Worm (Caenorhabditis elegans) whole organism, young adult: ENCODE results near the gene srw-29.

Experiments used
- B0035.1 ChIP-seq: sonication (generic microtip); optimal IDR thresholded peaks from 2 replicates; lab custom pipeline; 2016; ENCODE audit warnings: missing genetic modification characterization, mild to moderate bottlenecking, missing compliant biosample characterization, missing genotype, missing genetic modification reagents
- C06A6.2 ChIP-seq: fragments of 200-800 bp; sonication (Bioruptor generic); conservative IDR thresholded peaks from 2 replicates; pipeline ENCODE4 v1.3.6; 2022; ENCODE audit warnings: missing genetic modification characterization, missing compliant biosample characterization
- C17E4.6 ChIP-seq: fragments of 200-800 bp; sonication (Bioruptor generic); IDR thresholded peaks from 2 replicates; pipeline ENCODE4 v1.3.6; 2022; ENCODE audit warnings: missing genetic modification reagents, missing genetic modification characterization, missing compliant biosample characterization
- F10E7.11 ChIP-seq: sonication (generic microtip); optimal IDR thresholded peaks from 2 replicates; lab custom pipeline; 2017; ENCODE audit warnings: mild to moderate bottlenecking, missing genetic modification characterization, moderate library complexity, missing compliant biosample characterization
- F52B5.7 ChIP-seq: sonication (generic microtip); optimal IDR thresholded peaks from 2 replicates; lab custom pipeline; 2016; ENCODE audit warnings: mild to moderate bottlenecking, missing genetic modification characterization, missing compliant biosample characterization
- F55B11.4 ChIP-seq: sonication (generic microtip); optimal IDR thresholded peaks from 2 replicates; lab custom pipeline; 2016; ENCODE audit warnings: missing compliant biosample characterization, missing genetic modification characterization, borderline replicate concordance; ENCODE audit not compliant: insufficient read depth
- F57A8.1 ChIP-seq: fragments of 200-800 bp; sonication (Bioruptor generic); optimal IDR thresholded peaks from 2 replicates; lab custom pipeline; 2018; ENCODE audit warnings: mild to moderate bottlenecking, missing genetic modification characterization, moderate library complexity, missing compliant biosample characterization
- K11D2.4 ChIP-seq: fragments of 200-800 bp; sonication (Bioruptor generic); IDR thresholded peaks from 2 replicates; pipeline ENCODE4 v1.3.6; 2022; ENCODE audit warnings: missing genetic modification reagents, missing genetic modification characterization, missing compliant biosample characterization
- Y53F4B.3 ChIP-seq: fragments of 200-800 bp; sonication (Bioruptor generic); IDR thresholded peaks from 2 replicates; pipeline ENCODE4 v1.3.6; 2022; ENCODE audit warnings: missing genetic modification reagents, missing genetic modification characterization, missing compliant biosample characterization
- Y53G8AR.9 ChIP-seq: fragments of 200-800 bp; sonication (Bioruptor generic); conservative IDR thresholded peaks from 2 replicates; pipeline ENCODE4 v1.3.6; 2022; ENCODE audit warnings: missing genetic modification reagents, missing genetic modification characterization, missing compliant biosample characterization
- Y67H2A.10 ChIP-seq: fragments of 200-800 bp; sonication (Bioruptor generic); conservative IDR thresholded peaks from 2 replicates; pipeline ENCODE4 v1.3.6; 2022; ENCODE audit warnings: missing genetic modification reagents, missing genetic modification characterization, missing compliant biosample characterization
- Y79H2A.3 ChIP-seq: fragments of 200-800 bp; sonication (Bioruptor generic); conservative IDR thresholded peaks from 2 replicates; pipeline ENCODE4 v1.3.6; 2022; ENCODE audit warnings: missing genetic modification reagents, missing genetic modification characterization, missing compliant biosample characterization
- athp-1 ChIP-seq: sonication (generic microtip); optimal IDR thresholded peaks from 2 replicates; lab custom pipeline; 2017; ENCODE audit warnings: mild to moderate bottlenecking, missing genetic modification characterization, missing compliant biosample characterization
- attf-6 ChIP-seq: fragments of 200-800 bp; sonication (Bioruptor generic); IDR thresholded peaks from 2 replicates; pipeline ENCODE4 v1.3.6; 2022; ENCODE audit warnings: missing genetic modification reagents, missing genetic modification characterization, missing compliant biosample characterization
- ccch-3 ChIP-seq: fragments of 200-800 bp; sonication (Bioruptor generic); optimal IDR thresholded peaks from 2 replicates; lab custom pipeline; 2018; ENCODE audit warnings: mild to moderate bottlenecking, missing genetic modification characterization, missing compliant biosample characterization
- cebp-2 ChIP-seq: fragments of 200-800 bp; sonication (Bioruptor generic); IDR thresholded peaks from 2 replicates; pipeline ENCODE4 v1.3.6; 2022; ENCODE audit warnings: missing genetic modification characterization, missing compliant biosample characterization
- ceh-27 ChIP-seq: fragments of 200-800 bp; sonication (Bioruptor generic); optimal IDR thresholded peaks from 2 replicates; lab custom pipeline; 2018; ENCODE audit warnings: mild to moderate bottlenecking, missing genetic modification characterization, moderate library complexity, missing compliant biosample characterization
- die-1 ChIP-seq: sonication (generic microtip); optimal IDR thresholded peaks from 2 replicates; lab custom pipeline; 2016; ENCODE audit warnings: missing genotype, mild to moderate bottlenecking, missing genetic modification characterization, missing compliant biosample characterization
- dox-1 ChIP-seq: fragments of 200-800 bp; sonication (Bioruptor generic); IDR thresholded peaks from 2 replicates; pipeline ENCODE4 v1.3.6; 2022; ENCODE audit warnings: missing genetic modification reagents, missing genetic modification characterization, missing compliant biosample characterization
- egl-44 ChIP-seq: fragments of 200-800 bp; sonication (Bioruptor generic); IDR thresholded peaks from 2 replicates; pipeline ENCODE4 v1.3.6; 2022; ENCODE audit warnings: missing genetic modification reagents, missing genetic modification characterization, missing compliant biosample characterization
- ekl-4 ChIP-seq: fragments of 200-800 bp; sonication (Bioruptor generic); IDR thresholded peaks from 2 replicates; pipeline ENCODE4 v1.3.6; 2022; ENCODE audit warnings: missing genetic modification reagents, missing genetic modification characterization, missing compliant biosample characterization
- ets-4 ChIP-seq: fragments of 200-800 bp; sonication (Bioruptor generic); optimal IDR thresholded peaks from 2 replicates; lab custom pipeline; 2018; ENCODE audit warnings: mild to moderate bottlenecking, missing genetic modification characterization, missing compliant biosample characterization
- him-1 ChIP-seq: sonication (generic microtip); optimal IDR thresholded peaks from 2 replicates; lab custom pipeline; 2016; ENCODE audit warnings: missing genotype, missing genetic modification reagents, missing genetic modification characterization, missing compliant biosample characterization
- hlh-12 ChIP-seq: sonication (generic microtip); optimal IDR thresholded peaks from 2 replicates; lab custom pipeline; 2016; ENCODE audit warnings: missing genetic modification characterization, missing compliant biosample characterization
- hlh-26 ChIP-seq: fragments of 200-800 bp; sonication (Bioruptor generic); conservative IDR thresholded peaks from 2 replicates; pipeline ENCODE4 v1.3.6; 2022; ENCODE audit warnings: missing genetic modification reagents, missing genetic modification characterization, missing compliant biosample characterization
- hmg-1.2 ChIP-seq: fragments of 200-800 bp; sonication (Bioruptor generic); IDR thresholded peaks from 2 replicates; pipeline ENCODE4 v1.3.6; 2022; ENCODE audit warnings: missing genetic modification reagents, missing genetic modification characterization, missing compliant biosample characterization
- hsf-1 ChIP-seq: fragments of 200-800 bp; sonication (Bioruptor generic); IDR thresholded peaks from 2 replicates; pipeline ENCODE4 v1.3.6; 2022; ENCODE audit warnings: missing genetic modification reagents, missing genetic modification characterization, missing compliant biosample characterization
- lag-1 ChIP-seq: fragments of 200-800 bp; sonication (Bioruptor generic); IDR thresholded peaks from 2 replicates; pipeline ENCODE4 v1.3.6; 2022; ENCODE audit warnings: missing genetic modification reagents, missing genetic modification characterization, missing compliant biosample characterization
- let-607 ChIP-seq, 2 experiments: fragments of 200-800 bp in 1 of 2; sonication (Bioruptor generic) in 1 of 2; sonication (generic microtip) in 1 of 2; optimal IDR thresholded peaks; 2 replicates each; lab custom pipeline; 2016 to 2018; ENCODE audit warnings: mild to moderate bottlenecking in 2 of 2, missing compliant biosample characterization in 2 of 2, missing genetic modification characterization in 2 of 2, moderate library complexity in 2 of 2, missing genotype in 1 of 2
- lin-26 ChIP-seq: fragments of 200-800 bp; sonication (Bioruptor generic); IDR thresholded peaks from 2 replicates; pipeline ENCODE4 v1.3.6; 2022; ENCODE audit warnings: missing genetic modification reagents, missing genetic modification characterization, missing compliant biosample characterization
- lin-54 ChIP-seq: fragments of 200-800 bp; sonication (Bioruptor generic); optimal IDR thresholded peaks from 2 replicates; lab custom pipeline; 2018; ENCODE audit warnings: mild to moderate bottlenecking, missing genetic modification characterization, missing compliant biosample characterization
- lir-1 ChIP-seq: fragments of 200-800 bp; sonication (Bioruptor generic); conservative IDR thresholded peaks from 2 replicates; pipeline ENCODE4 v1.3.6; 2022; ENCODE audit warnings: missing genetic modification reagents, missing genetic modification characterization, missing compliant biosample characterization
- lsl-1 ChIP-seq: fragments of 200-800 bp; sonication (Bioruptor generic); optimal IDR thresholded peaks from 2 replicates; lab custom pipeline; 2018; ENCODE audit warnings: mild to moderate bottlenecking, missing genetic modification characterization, moderate library complexity, missing compliant biosample characterization
- lsy-27 ChIP-seq: sonication (generic microtip); optimal IDR thresholded peaks from 2 replicates; lab custom pipeline; 2017; ENCODE audit warnings: missing genetic modification characterization, mild to moderate bottlenecking, missing compliant biosample characterization, antibody characterized with exemption, missing genotype, borderline replicate concordance; ENCODE audit not compliant: insufficient read depth
- madf-3 ChIP-seq: fragments of 200-800 bp; sonication (Bioruptor generic); IDR thresholded peaks from 2 replicates; pipeline ENCODE4 v1.3.6; 2022; ENCODE audit warnings: missing genetic modification reagents, missing genetic modification characterization, missing compliant biosample characterization
- madf-6 ChIP-seq: fragments of 200-800 bp; sonication (Bioruptor generic); IDR thresholded peaks from 2 replicates; pipeline ENCODE4 v1.3.6; 2022; ENCODE audit warnings: missing genetic modification reagents, missing genetic modification characterization, missing compliant biosample characterization
- madf-8 ChIP-seq: fragments of 200-800 bp; sonication (Bioruptor generic); conservative IDR thresholded peaks from 2 replicates; pipeline ENCODE4 v1.3.6; 2022; ENCODE audit warnings: missing genetic modification reagents, missing genetic modification characterization, missing compliant biosample characterization
- mcd-1 ChIP-seq: fragments of 200-800 bp; sonication (Bioruptor generic); IDR thresholded peaks from 2 replicates; pipeline ENCODE4 v1.3.6; 2022; ENCODE audit warnings: missing genetic modification reagents, missing genetic modification characterization, missing compliant biosample characterization
- nfya-1 ChIP-seq: sonication (generic microtip); optimal IDR thresholded peaks from 2 replicates; lab custom pipeline; 2017; ENCODE audit warnings: antibody characterized with exemption, missing compliant biosample characterization, missing genetic modification characterization, borderline replicate concordance; ENCODE audit not compliant: insufficient read depth
- nfyb-1 ChIP-seq: fragments of 200-800 bp; sonication (Bioruptor generic); IDR thresholded peaks from 2 replicates; pipeline ENCODE4 v1.3.6; 2022; ENCODE audit warnings: missing genetic modification reagents, missing genetic modification characterization, missing compliant biosample characterization
- nhr-179 ChIP-seq: sonication (generic microtip); optimal IDR thresholded peaks from 2 replicates; lab custom pipeline; 2016; ENCODE audit warnings: mild to moderate bottlenecking, missing genetic modification characterization, missing compliant biosample characterization
- nhr-80 ChIP-seq: sonication (generic microtip); optimal IDR thresholded peaks from 2 replicates; lab custom pipeline; 2016; ENCODE audit warnings: missing genetic modification characterization, missing compliant biosample characterization
- pha-4 ChIP-seq: fragments of 150-350 bp; sonication (generic microtip); optimal IDR thresholded peaks from 2 replicates; lab custom pipeline; 2014; ENCODE audit warnings: missing biosample characterization, missing genetic modification reagents, missing genetic modification characterization
- sdz-38 ChIP-seq: sonication (generic microtip); optimal IDR thresholded peaks from 2 replicates; lab custom pipeline; 2016; ENCODE audit warnings: missing genotype, missing genetic modification characterization, missing compliant biosample characterization
- snpc-1.1 ChIP-seq: sonication (generic microtip); optimal IDR thresholded peaks from 2 replicates; lab custom pipeline; 2017; ENCODE audit warnings: missing genetic modification characterization, mild to moderate bottlenecking, missing compliant biosample characterization, antibody characterized with exemption, moderate library complexity, missing genotype, missing genetic modification reagents; ENCODE audit not compliant: insufficient read depth
- somi-1 ChIP-seq: fragments of 200-800 bp; sonication (Bioruptor generic); optimal IDR thresholded peaks from 2 replicates; lab custom pipeline; 2018; ENCODE audit warnings: mild to moderate bottlenecking, missing genetic modification characterization, missing compliant biosample characterization
- tbp1 ChIP-seq: fragments of 200-800 bp; sonication (Bioruptor generic); optimal IDR thresholded peaks from 2 replicates; lab custom pipeline; 2018; ENCODE audit warnings: mild to moderate bottlenecking, missing genetic modification characterization, missing compliant biosample characterization
- ztf-18 ChIP-seq: sonication (generic microtip); optimal IDR thresholded peaks from 2 replicates; lab custom pipeline; 2016; ENCODE audit warnings: missing genotype, mild to moderate bottlenecking, missing genetic modification characterization, missing compliant biosample characterization
- ztf-26 ChIP-seq: sonication (generic microtip); optimal IDR thresholded peaks from 2 replicates; lab custom pipeline; 2017; ENCODE audit warnings: missing genetic modification characterization, missing compliant biosample characterization

The srw-29 gene

ce11 chrV:16401519-16401918, 22.8 kb downstream of the srw-29 start, which contains the start of gene F13A7.14 (continued):
- TF ChIP-seq ceh-27 (peak; percentile 80), C17E4.6 (GFP tag; lab: Robert Waterston, UW) (no peak), ets-4 (GFP tag; lab: Kevin White, UChicago) (no peak), him-1 (tag; lab: Kevin White, UChicago) (no peak), ztf-26 (tag; lab: Kevin White, UChicago) (peak; percentile 2), egl-44 (GFP tag; lab: Robert Waterston, UW) (peak; percentile 17; the same call in 1 of the 2 replicates), nfyb-1 (GFP tag; lab: Robert Waterston, UW) (no peak), lsy-27 (no peak), F10E7.11 (no peak), somi-1 (peak; percentile 2), madf-8 (peak; percentile 66), K11D2.4 (0 out of 2 replicates have a peak, but pooled peaks have one; percentile 37), cebp-2 (no peak), Y53F4B.3 (no peak), attf-6 (GFP tag; lab: Robert Waterston, UW) (peak; percentile 76), hlh-12 (tag; lab: Kevin White, UChicago) (no peak), ekl-4 (no peak), hlh-26 (GFP tag; lab: Robert Waterston, UW) (no peak), hsf-1 (no peak), B0035.1 (tag; lab: Kevin White, UChicago) (no peak), nhr-80 (tag; lab: Kevin White, UChicago) (no peak), snpc-1.1 (no peak), F55B11.4 (tag; lab: Kevin White, UChicago) (no peak), madf-3 (no peak), Y79H2A.3 (no peak), lag-1 (GFP tag; lab: Robert Waterston, UW) (no peak), let-607 (tag; optimal IDR thresholded peaks at IDR 0.05; lab: Kevin White, UChicago) (peak in 1 of 2 experiments; percentile 46), dox-1 (peak; percentile 75), nfya-1 (no peak), nhr-179 (tag; lab: Kevin White, UChicago) (no peak), Y53G8AR.9 (no peak; the same call in 1 of the 2 replicates), lin-54 (GFP tag; lab: Kevin White, UChicago) (peak; percentile 89), lsl-1 (GFP tag; lab: Kevin White, UChicago) (peak; percentile 36), pha-4 (tag; lab: Kevin White, UChicago) (no peak), madf-6 (GFP tag; lab: Robert Waterston, UW) (peak; percentile 82), lir-1 (GFP tag; lab: Robert Waterston, UW) (peak; percentile 60), F57A8.1 (GFP tag; lab: Kevin White, UChicago) (no peak), die-1 (tag; lab: Kevin White, UChicago) (no peak), ccch-3 (no peak), tbp1 (GFP tag; lab: Kevin White, UChicago) (peak; percentile 28), lin-26 (GFP tag; lab: Robert Waterston, UW) (no peak), F52B5.7 (no peak), athp-1 (tag; lab: Kevin White, UChicago) (peak; percentile 42), Y67H2A.10 (no peak), C06A6.2 (no peak; the same call in 1 of the 2 replicates), mcd-1 (GFP tag; lab: Robert Waterston, UW) (peak; percentile 86), hmg-1.2 (GFP tag; lab: Robert Waterston, UW) (no peak), sdz-38 (no peak), ztf-18 (tag; lab: Kevin White, UChicago) (no peak)
